Worm (Caenorhabditis elegans) whole organism, dauer: Measurements from ENCODE around the gene H03G16.7.

ENCODE experiments used
- unc-62 ChIP-seq: sonication (generic microtip); optimal IDR thresholded peaks from 2 replicates; lab custom pipeline; 2017; ENCODE audit warnings: missing biosample characterization, missing genetic modification reagents, missing genetic modification characterization

H03G16.7 gene

ce11 chrX:15076042-15076565, 20.3 kb upstream of the H03G16.7 start, which contains the start of the genes H40L08.3 and H40L08.9:
Gene H40L08.3 (minus strand): TSS chrX:15076092.
Gene H40L08.9 (minus strand): TSS chrX:15076480.
- no peak for TF ChIP-seq unc-62

- TF ChIP-seq unc-62 = no peak
Measured at ce11 chrX:15075170-15075569, 19.4 kb upstream of the H03G16.7 start.

- no peak for TF ChIP-seq unc-62
Measured at ce11 chrX:15073479-15073878, 17.7 kb upstream of the H03G16.7 start.

- TF ChIP-seq unc-62 = no peak
Measured at ce11 chrX:15072877-15073276, 17.1 kb upstream of the H03G16.7 start.

ce11 chrX:15070137-15070536, 14.3 kb upstream of the H03G16.7 start:
- TF ChIP-seq unc-62 = no peak

ce11 chrX:15069242-15069641, 13.4 kb upstream of the H03G16.7 start, which contains the start of gene mam-6:
Gene mam-6 (minus strand): TSS chrX:15069342.
- TF ChIP-seq unc-62 = no peak

- TF ChIP-seq unc-62 = no peak
Measured at ce11 chrX:15060303-15060702, 4.5 kb upstream of the H03G16.7 start, which contains the start of gene fbxa-96. Gene fbxa-96 (minus strand): TSS chrX:15060403.

- no peak for TF ChIP-seq unc-62
Measured at ce11 chrX:15057900-15058299, 2.1 kb upstream of the H03G16.7 start.

ce11 chrX:15056737-15057136, 923 bp upstream of the H03G16.7 start, which contains the start of gene H03G16.5:
Gene H03G16.5 (minus strand): TSS chrX:15056837.
- TF ChIP-seq unc-62 = no peak

- no peak for TF ChIP-seq unc-62
Measured at ce11 chrX:15053223-15053933, 2.4 kb downstream of the H03G16.7 start, which contains the start of gene H03G16.1. Gene H03G16.1 (plus strand): TSS chrX:15053883.

- no peak for TF ChIP-seq unc-62
Measured at ce11 chrX:15052385-15052784, 3.4 kb downstream of the H03G16.7 start, which contains the start of gene H03G16.6. Gene H03G16.6 (plus strand): TSS chrX:15052685.

ce11 chrX:15050006-15050405, 5.8 kb downstream of the H03G16.7 start:
- no peak for TF ChIP-seq unc-62

ce11 chrX:15047541-15047940, 8.3 kb downstream of the H03G16.7 start:
- TF ChIP-seq unc-62 = no peak

ce11 chrX:15045401-15045800, 10.4 kb downstream of the H03G16.7 start:
- no peak for TF ChIP-seq unc-62

- no peak for TF ChIP-seq unc-62
Measured at ce11 chrX:15042549-15042948, 13.3 kb downstream of the H03G16.7 start.

ce11 chrX:15041340-15041739, 14.5 kb downstream of the H03G16.7 start:
- TF ChIP-seq unc-62 = no peak

ce11 chrX:15040552-15041080, 15.2 kb downstream of the H03G16.7 start, which contains the start of gene C18B12.4:
Gene C18B12.4 (minus strand): TSS chrX:15040602.
- TF ChIP-seq unc-62 = no peak
